Fruit fly (Drosophila melanogaster) whole organism, embryonic: ENCODE results near the gene CG31178.

Experiments used
- Adf1 ChIP-seq: fragments of 200-800 bp; sonication (Bioruptor generic); IDR thresholded peaks from 2 replicates; pipeline ENCODE4 v1.3.6; 2022; ENCODE audit warnings: missing biosample characterization, missing genetic modification characterization
- CG10147 ChIP-seq: fragments of 200-800 bp; sonication (Bioruptor generic); optimal IDR thresholded peaks from 2 replicates; lab custom pipeline; 2019; ENCODE audit warnings: missing biosample characterization, mild to moderate bottlenecking, missing genetic modification characterization, moderate library complexity
- CG10209 ChIP-seq: fragments of 200-800 bp; sonication (Bioruptor generic); optimal IDR thresholded peaks from 3 replicates; lab custom pipeline; 2017; ENCODE audit warnings: missing biosample characterization, mild to moderate bottlenecking, missing genetic modification characterization, missing genetic modification reagents
- CG11560 ChIP-seq: fragments of 200-800 bp; sonication (Bioruptor generic); IDR thresholded peaks from 3 replicates; pipeline ENCODE4 v1.3.6; 2022; ENCODE audit warnings: missing biosample characterization, missing genetic modification characterization
- CG12236 ChIP-seq: fragments of 200-800 bp; sonication (Bioruptor generic); optimal IDR thresholded peaks from 2 replicates; lab custom pipeline; 2016; ENCODE audit warnings: missing biosample characterization, missing genetic modification characterization
- CG12299 ChIP-seq: fragments of 200-800 bp; sonication (Bioruptor generic); optimal IDR thresholded peaks from 2 replicates; lab custom pipeline; 2018; ENCODE audit warnings: missing biosample characterization, mild to moderate bottlenecking, missing genetic modification characterization
- CG14710 ChIP-seq: fragments of 200-800 bp; sonication (Bioruptor generic); optimal IDR thresholded peaks from 3 replicates; lab custom pipeline; 2019; ENCODE audit warnings: missing biosample characterization, mild to moderate bottlenecking, missing genetic modification characterization, moderate library complexity
- CG15514 ChIP-seq: fragments of 200-800 bp; sonication (Bioruptor generic); optimal IDR thresholded peaks from 3 replicates; lab custom pipeline; 2017; ENCODE audit warnings: missing biosample characterization, missing genetic modification characterization, mild to moderate bottlenecking, moderate library complexity, missing genetic modification reagents
- CG16813 ChIP-seq: fragments of 200-800 bp; sonication (Bioruptor generic); IDR thresholded peaks from 3 replicates; pipeline ENCODE4 v1.3.6; 2022; ENCODE audit warnings: missing biosample characterization, missing genetic modification characterization; ENCODE audit not compliant: partially characterized antibody
- CG16863 ChIP-seq: fragments of 200-800 bp; sonication (Bioruptor generic); optimal IDR thresholded peaks from 3 replicates; lab custom pipeline; 2016; ENCODE audit warnings: missing biosample characterization, missing genetic modification characterization
- CG17328 ChIP-seq: fragments of 200-800 bp; sonication (Bioruptor generic); IDR thresholded peaks from 2 replicates; pipeline ENCODE4 v1.3.6; 2022; ENCODE audit warnings: missing biosample characterization, missing genetic modification characterization
- CG30403 ChIP-seq: fragments of 200-800 bp; sonication (Bioruptor generic); optimal IDR thresholded peaks from 3 replicates; lab custom pipeline; 2016; ENCODE audit warnings: missing biosample characterization, missing genetic modification characterization
- CG3163 ChIP-seq: fragments of 200-800 bp; sonication (Bioruptor generic); optimal IDR thresholded peaks from 3 replicates; lab custom pipeline; 2016; ENCODE audit warnings: missing biosample characterization, missing genetic modification characterization
- CG3281 ChIP-seq: fragments of 200-800 bp; sonication (Bioruptor generic); optimal IDR thresholded peaks from 3 replicates; lab custom pipeline; 2017; ENCODE audit warnings: missing biosample characterization, mild to moderate bottlenecking, missing genetic modification characterization
- CG3847 ChIP-seq: fragments of 200-800 bp; sonication (Bioruptor generic); IDR thresholded peaks from 2 replicates; pipeline ENCODE4 v1.3.6; 2022; ENCODE audit warnings: missing biosample characterization, missing genetic modification characterization
- CG3995 ChIP-seq: fragments of 200-800 bp; sonication (Bioruptor generic); optimal IDR thresholded peaks from 3 replicates; lab custom pipeline; 2016; ENCODE audit warnings: missing biosample characterization, missing genetic modification characterization
- CG6254 ChIP-seq: fragments of 200-800 bp; sonication (Bioruptor generic); optimal IDR thresholded peaks from 3 replicates; lab custom pipeline; 2017; ENCODE audit warnings: mild to moderate bottlenecking, missing biosample characterization, missing genetic modification reagents, missing genetic modification characterization
- CG6813 ChIP-seq: fragments of 200-800 bp; sonication (Bioruptor generic); optimal IDR thresholded peaks from 2 replicates; lab custom pipeline; 2017; ENCODE audit warnings: missing biosample characterization, missing genetic modification characterization, mild to moderate bottlenecking, moderate library complexity, missing genetic modification reagents
- CkIIα-i1 ChIP-seq: fragments of 200-800 bp; sonication (Bioruptor generic); IDR thresholded peaks from 2 replicates; pipeline ENCODE4 v1.3.6; 2022; ENCODE audit warnings: missing biosample characterization, missing genetic modification characterization
- Deaf1 ChIP-seq: fragments of 200-800 bp; optimal IDR thresholded peaks from 3 replicates; lab custom pipeline; 2019; ENCODE audit warnings: missing biosample characterization, mild to moderate bottlenecking, missing genetic modification characterization, moderate library complexity
- Doc3 ChIP-seq: fragments of 200-800 bp; sonication (Bioruptor generic); IDR thresholded peaks from 3 replicates; pipeline ENCODE4 v1.3.6; 2022; ENCODE audit warnings: missing biosample characterization, missing genetic modification characterization; ENCODE audit not compliant: partially characterized antibody
- Hey ChIP-seq: fragments of 200-800 bp; sonication (Bioruptor generic); optimal IDR thresholded peaks from 3 replicates; lab custom pipeline; 2018; ENCODE audit warnings: missing biosample characterization, mild to moderate bottlenecking, missing genetic modification characterization
- Hr39 ChIP-seq: fragments of >200 bp; optimal IDR thresholded peaks from 2 replicates; lab custom pipeline; 2017
- Kr ChIP-seq: fragments of 200-800 bp; sonication (Bioruptor generic); optimal IDR thresholded peaks from 2 replicates; lab custom pipeline; 2017; ENCODE audit warnings: missing biosample characterization, mild to moderate bottlenecking, missing genetic modification characterization
- Lim3 ChIP-seq: fragments of 200-800 bp; sonication (Bioruptor generic); IDR thresholded peaks from 2 replicates; pipeline ENCODE4 v1.3.6; 2022; ENCODE audit warnings: missing biosample characterization, missing genetic modification characterization
- MESR4 ChIP-seq: fragments of 200-800 bp; sonication (Bioruptor generic); optimal IDR thresholded peaks from 2 replicates; lab custom pipeline; 2018; ENCODE audit warnings: missing biosample characterization, mild to moderate bottlenecking, missing genetic modification characterization, moderate library complexity
- Sin3A ChIP-seq: fragments of >200 bp; optimal IDR thresholded peaks from 2 replicates; lab custom pipeline; 2018
- Ssrp ChIP-seq: fragments of 200-800 bp; sonication (Bioruptor generic); optimal IDR thresholded peaks from 2 replicates; lab custom pipeline; 2018; ENCODE audit warnings: missing biosample characterization, mild to moderate bottlenecking, missing genetic modification characterization, moderate library complexity
- Stat92E ChIP-seq, 3 experiments: fragments of >200 bp in 2 of 3; fragments of 200-800 bp in 1 of 3; sonication (Bioruptor generic) in 1 of 3; optimal IDR thresholded peaks; 2 replicates each; lab custom pipeline; 2017 to 2019; ENCODE audit warnings: missing biosample characterization in 3 of 3, missing genetic modification characterization in 3 of 3, mild to moderate bottlenecking in 1 of 3, moderate library complexity in 1 of 3
- al ChIP-seq: fragments of 200-800 bp; sonication (Bioruptor generic); IDR thresholded peaks from 2 replicates; pipeline ENCODE4 v1.3.6; 2022; ENCODE audit warnings: missing biosample characterization, missing genetic modification characterization
- ara ChIP-seq: fragments of 200-800 bp; sonication (Bioruptor generic); IDR thresholded peaks from 2 replicates; pipeline ENCODE4 v1.3.6; 2022; ENCODE audit warnings: missing biosample characterization, missing genetic modification characterization
- ato ChIP-seq: fragments of 200-800 bp; sonication (Bioruptor generic); IDR thresholded peaks from 2 replicates; pipeline ENCODE4 v1.3.6; 2022; ENCODE audit warnings: missing biosample characterization, missing genetic modification characterization; ENCODE audit not compliant: partially characterized antibody
- chif ChIP-seq, 2 experiments: fragments of 200-800 bp; sonication (Bioruptor generic); optimal IDR thresholded peaks; 3 replicates each; lab custom pipeline; 2016; ENCODE audit warnings: missing biosample characterization in 2 of 2, missing genetic modification characterization in 2 of 2
- crc ChIP-seq: fragments of 200-800 bp; sonication (Bioruptor generic); optimal IDR thresholded peaks from 2 replicates; lab custom pipeline; 2016; ENCODE audit warnings: missing biosample characterization, missing genetic modification characterization
- dmrt99B ChIP-seq: fragments of 200-800 bp; sonication (Bioruptor generic); optimal IDR thresholded peaks from 2 replicates; lab custom pipeline; 2018; ENCODE audit warnings: missing biosample characterization, mild to moderate bottlenecking, missing genetic modification characterization, moderate library complexity
- eve ChIP-seq, 2 experiments: fragments of >200 bp; optimal IDR thresholded peaks; 2 replicates each; lab custom pipeline; 2017; ENCODE audit warnings: missing biosample characterization in 2 of 2, missing genetic modification characterization in 2 of 2
- fd102C ChIP-seq: fragments of 200-800 bp; sonication (Bioruptor generic); optimal IDR thresholded peaks from 2 replicates; lab custom pipeline; 2018; ENCODE audit warnings: missing biosample characterization, mild to moderate bottlenecking, missing genetic modification characterization, moderate library complexity
- gem ChIP-seq: fragments of 200-800 bp; sonication (Bioruptor generic); optimal IDR thresholded peaks from 2 replicates; lab custom pipeline; 2019; ENCODE audit warnings: missing biosample characterization, mild to moderate bottlenecking, missing genetic modification characterization, moderate library complexity
- gfzf ChIP-seq: fragments of 200-800 bp; sonication (Bioruptor generic); optimal IDR thresholded peaks from 2 replicates; lab custom pipeline; 2016; ENCODE audit warnings: missing biosample characterization, mild to moderate bottlenecking, missing genetic modification characterization, moderate library complexity
- gt ChIP-seq: fragments of 200-800 bp; sonication (Bioruptor generic); IDR thresholded peaks from 2 replicates; pipeline ENCODE4 v1.3.6; 2022; ENCODE audit warnings: missing biosample characterization, missing genetic modification characterization
- lov ChIP-seq, 2 experiments: fragments of 200-800 bp in 1 of 2; fragments of >200 bp in 1 of 2; sonication (Bioruptor generic) in 1 of 2; IDR thresholded peaks in 1 of 2; optimal IDR thresholded peaks in 1 of 2; 2 replicates in 1 of 2; 3 replicates in 1 of 2; pipeline versions ENCODE4 v1.3.6 to Lab custom; 2017 to 2022; ENCODE audit warnings: missing biosample characterization in 1 of 2, missing genetic modification characterization in 1 of 2
- luna ChIP-seq: fragments of 200-800 bp; sonication (Bioruptor generic); optimal IDR thresholded peaks from 2 replicates; lab custom pipeline; 2016; ENCODE audit warnings: missing biosample characterization, missing genetic modification characterization
- mirr ChIP-seq: fragments of 200-800 bp; sonication (Bioruptor generic); optimal IDR thresholded peaks from 3 replicates; lab custom pipeline; 2018; ENCODE audit warnings: missing biosample characterization, mild to moderate bottlenecking, missing genetic modification characterization
- pho ChIP-seq: fragments of 200-800 bp; sonication (Bioruptor generic); optimal IDR thresholded peaks from 2 replicates; lab custom pipeline; 2016; ENCODE audit warnings: missing biosample characterization, missing genetic modification characterization
- shn ChIP-seq: fragments of 200-800 bp; sonication (Bioruptor generic); optimal IDR thresholded peaks from 3 replicates; lab custom pipeline; 2016; ENCODE audit warnings: missing biosample characterization, missing genetic modification characterization
- slp2 ChIP-seq: fragments of 200-800 bp; sonication (Bioruptor generic); optimal IDR thresholded peaks from 2 replicates; lab custom pipeline; 2016; ENCODE audit warnings: missing biosample characterization, missing genetic modification characterization
- sna ChIP-seq: fragments of 200-800 bp; sonication (Bioruptor generic); IDR thresholded peaks from 2 replicates; pipeline ENCODE4 v1.3.6; 2022; ENCODE audit warnings: missing biosample characterization, missing genetic modification characterization; ENCODE audit not compliant: partially characterized antibody
- so ChIP-seq: fragments of 200-800 bp; sonication (Bioruptor generic); IDR thresholded peaks from 3 replicates; pipeline ENCODE4 v1.3.6; 2022; ENCODE audit warnings: missing biosample characterization, missing genetic modification characterization
- wdn ChIP-seq: fragments of 200-800 bp; sonication (Bioruptor generic); IDR thresholded peaks from 2 replicates; pipeline ENCODE4 v1.3.6; 2022; ENCODE audit warnings: missing biosample characterization, missing genetic modification characterization

The CG31178 gene

DNA sequence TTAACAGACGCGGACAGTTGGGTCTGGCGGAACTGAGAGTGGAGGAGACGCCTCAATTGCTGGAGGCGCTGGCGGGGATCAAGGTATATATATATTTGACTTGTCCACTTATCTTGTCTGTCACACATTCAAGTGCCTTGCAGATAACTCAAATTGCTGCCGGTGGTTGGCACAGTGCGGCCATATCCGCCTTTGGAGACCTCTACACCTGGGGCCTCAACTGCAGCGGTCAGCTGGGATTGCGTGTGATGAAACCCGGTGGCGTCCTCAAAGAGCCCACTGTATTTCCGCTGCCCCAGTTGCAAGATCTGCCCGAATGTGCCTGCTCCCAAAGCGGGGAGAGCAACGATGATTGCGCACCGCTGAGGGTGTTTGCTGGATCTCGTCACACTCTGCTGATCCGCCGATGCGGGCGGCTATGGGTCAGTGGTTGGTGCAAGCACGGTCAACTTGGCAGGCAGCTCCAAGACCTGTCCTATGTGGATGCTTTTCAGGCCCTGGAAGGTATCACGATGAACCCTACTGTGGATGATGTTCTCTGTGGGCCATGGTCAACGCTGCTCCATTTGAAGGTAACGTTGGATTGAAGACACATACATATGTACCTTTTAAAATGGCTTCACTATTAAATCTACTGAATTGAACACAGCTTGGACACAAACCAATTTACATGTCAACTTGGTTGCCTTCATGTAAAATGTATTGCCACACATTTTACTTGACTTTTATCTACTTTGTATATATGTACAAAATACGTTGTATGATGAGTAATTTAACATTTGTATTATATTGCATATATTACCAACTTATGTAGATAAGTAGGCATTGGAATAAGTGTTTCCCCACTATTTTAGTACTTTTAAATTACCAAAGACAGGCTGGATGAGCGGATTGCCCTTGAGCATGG is 15.4 kb downstream of the CG31178 start, which contains the start of gene CG43844 (continued):
- TF ChIP-seq sna, result no peak; the same call in 1 of the 2 replicates
- TF ChIP-seq CG10209 (GFP tag; lab: Kevin White, UChicago), result no peak
- no peak for TF ChIP-seq eve (GFP tag; optimal IDR thresholded peaks at IDR 0.05; lab: Kevin White, UChicago)
- TF ChIP-seq fd102C (GFP tag; lab: Kevin White, UChicago), result no peak
- TF ChIP-seq luna (GFP tag; lab: Kevin White, UChicago), result no peak
- no peak for TF ChIP-seq Doc3
- no peak for TF ChIP-seq MESR4 (GFP tag; lab: Kevin White, UChicago)
- no peak for TF ChIP-seq CkIIα-i1 (GFP tag; lab: Robert Waterston, UW)
- TF ChIP-seq CG3847 (GFP tag; lab: Robert Waterston, UW), result no peak; the same call in 1 of the 2 replicates
- no peak for TF ChIP-seq dmrt99B (tag; lab: Kevin White, UChicago)
- TF ChIP-seq shn, result no peak
- no peak for TF ChIP-seq Deaf1 (tag; lab: Kevin White, UChicago)
- TF ChIP-seq CG12236 (GFP tag; lab: Kevin White, UChicago), result no peak
- no peak for TF ChIP-seq CG3163 (GFP tag; lab: Kevin White, UChicago)
- TF ChIP-seq Sin3A (lab: Kevin White, UChicago), result no peak
- TF ChIP-seq gem (tag; lab: Kevin White, UChicago), result no peak
- TF ChIP-seq CG6254 (GFP tag; lab: Kevin White, UChicago), result no peak
- TF ChIP-seq lov (optimal IDR thresholded peaks at IDR 0.05; lab: Kevin White, UChicago), result no peak
- no peak for TF ChIP-seq lov (GFP tag; IDR thresholded peaks at IDR 0.05; lab: Robert Waterston, UW)
- peak; percentile 94 for TF ChIP-seq CG14710 (tag; lab: Kevin White, UChicago)
- no peak for TF ChIP-seq Adf1
- TF ChIP-seq pho (GFP tag; lab: Kevin White, UChicago), result no peak
- TF ChIP-seq CG17328 (GFP tag; lab: Robert Waterston, UW), result no peak
- TF ChIP-seq CG15514 (GFP tag; lab: Kevin White, UChicago), result no peak
- no peak for TF ChIP-seq CG12299 (tag; lab: Kevin White, UChicago)
- no peak for TF ChIP-seq CG3281
- TF ChIP-seq slp2 (GFP tag; lab: Kevin White, UChicago), result no peak
- TF ChIP-seq Lim3 (GFP tag; lab: Robert Waterston, UW), result no peak
- TF ChIP-seq CG16813 (GFP tag; lab: Robert Waterston, UW), result peak; percentile 71
- no peak for TF ChIP-seq ato
- TF ChIP-seq CG3995 (GFP tag; lab: Kevin White, UChicago), result no peak
- TF ChIP-seq ara (GFP tag; lab: Robert Waterston, UW), result 0 out of 2 replicates have a peak, but pooled peaks have one; percentile 33
- no peak for TF ChIP-seq CG10147 (GFP tag; lab: Kevin White, UChicago)
- no peak for TF ChIP-seq Kr (GFP tag; lab: Kevin White, UChicago)
- no peak for TF ChIP-seq chif (GFP tag; optimal IDR thresholded peaks at IDR 0.05; lab: Kevin White, UChicago)
- no peak for TF ChIP-seq CG30403 (GFP tag; lab: Kevin White, UChicago)
- no peak for TF ChIP-seq gt (GFP tag; lab: Robert Waterston, UW)
- TF ChIP-seq Stat92E (GFP tag; optimal IDR thresholded peaks at IDR 0.05; lab: Kevin White, UChicago), result no peak
- peak; percentile 65 for TF ChIP-seq Hey (tag; lab: Kevin White, UChicago)
- TF ChIP-seq CG16863 (GFP tag; lab: Kevin White, UChicago), result no peak
- no peak for TF ChIP-seq al (GFP tag; lab: Robert Waterston, UW)
- TF ChIP-seq Ssrp (tag; lab: Kevin White, UChicago), result no peak
- TF ChIP-seq wdn (GFP tag; lab: Robert Waterston, UW), result no peak
- TF ChIP-seq Hr39 (lab: Kevin White, UChicago), result no peak
- TF ChIP-seq crc (GFP tag; lab: Kevin White, UChicago), result no peak
- no peak for TF ChIP-seq mirr (GFP tag; lab: Kevin White, UChicago)
- no peak for TF ChIP-seq CG11560 (tag; lab: Robert Waterston, UW)
- no peak for TF ChIP-seq gfzf (GFP tag; lab: Kevin White, UChicago)
- no peak for TF ChIP-seq CG6813 (GFP tag; lab: Kevin White, UChicago)
- TF ChIP-seq so (GFP tag; lab: Robert Waterston, UW), result no peak
